Worm (Caenorhabditis elegans) whole organism, L4 larva: ENCODE results near the gene F42G2.7.

Experiments used
- F44E2.7 ChIP-seq: fragments of 200-800 bp; sonication (Bioruptor generic); IDR thresholded peaks from 2 replicates; pipeline ENCODE4 v2.1.2; 2022; ENCODE audit warnings: missing genetic modification characterization, missing compliant biosample characterization
- R02D3.7 ChIP-seq: fragments of 150-350 bp; sonication (generic microtip); optimal IDR thresholded peaks from 3 replicates; lab custom pipeline; 2014; ENCODE audit warnings: missing biosample characterization, missing genetic modification characterization
- T26A8.4 ChIP-seq: fragments of 200-800 bp; sonication (Bioruptor generic); IDR thresholded peaks from 2 replicates; pipeline ENCODE4 v1.3.6; 2022; ENCODE audit warnings: missing genetic modification characterization, missing compliant biosample characterization
- Y105C5A.15 ChIP-seq: fragments of 200-800 bp; sonication (Bioruptor generic); IDR thresholded peaks from 2 replicates; pipeline ENCODE4 v1.3.6; 2022; ENCODE audit warnings: missing genetic modification characterization, missing compliant biosample characterization
- Y48G9A.11 ChIP-seq: fragments of 200-800 bp; sonication (Bioruptor generic); IDR thresholded peaks from 2 replicates; pipeline ENCODE4 v1.3.6; 2022; ENCODE audit warnings: missing genetic modification reagents, missing genetic modification characterization, missing compliant biosample characterization
- ceh-44 ChIP-seq: fragments of 200-800 bp; sonication (Bioruptor generic); IDR thresholded peaks from 2 replicates; pipeline ENCODE4 v1.3.6; 2022; ENCODE audit warnings: missing genetic modification reagents, missing genetic modification characterization, missing compliant biosample characterization
- daf-16 ChIP-seq, 3 experiments: sonication (generic microtip); optimal IDR thresholded peaks; 2 replicates each; lab custom pipeline; 2016 to 2017; ENCODE audit warnings: missing genetic modification characterization in 3 of 3, missing genetic modification reagents in 3 of 3, mild to moderate bottlenecking in 2 of 3, missing compliant biosample characterization in 2 of 3, missing biosample characterization in 1 of 3, moderate library complexity in 1 of 3
- dmd-6 ChIP-seq: fragments of 200-800 bp; sonication (Bioruptor generic); IDR thresholded peaks from 2 replicates; pipeline ENCODE4 v1.3.6; 2022; ENCODE audit warnings: missing genetic modification reagents, missing genetic modification characterization, missing compliant biosample characterization
- dpl-1 ChIP-seq: fragments of 150-350 bp; optimal IDR thresholded peaks from 2 replicates; lab custom pipeline; 2014; ENCODE audit warnings: missing biosample characterization, missing genetic modification reagents, missing genetic modification characterization
- duxl-1 ChIP-seq: sonication (generic microtip); optimal IDR thresholded peaks from 2 replicates; lab custom pipeline; 2016; ENCODE audit warnings: mild to moderate bottlenecking, missing genetic modification characterization, moderate library complexity, missing compliant biosample characterization; ENCODE audit not compliant: poor library complexity
- dve-1 ChIP-seq: sonication (generic microtip); optimal IDR thresholded peaks from 2 replicates; lab custom pipeline; 2017; ENCODE audit warnings: antibody characterized with exemption, mild to moderate bottlenecking, missing genetic modification characterization, missing compliant biosample characterization; ENCODE audit not compliant: insufficient read depth
- egl-43 ChIP-seq: fragments of 200-800 bp; sonication (Bioruptor generic); IDR thresholded peaks from 2 replicates; pipeline ENCODE4 v1.3.6; 2022; ENCODE audit warnings: missing genetic modification reagents, missing genetic modification characterization, missing compliant biosample characterization
- fos-1 ChIP-seq: fragments of 150-350 bp; optimal IDR thresholded peaks from 2 replicates; lab custom pipeline; 2014; ENCODE audit warnings: missing biosample characterization, missing genetic modification characterization
- hlh-11 ChIP-seq: fragments of 200-800 bp; sonication (Bioruptor generic); optimal IDR thresholded peaks from 2 replicates; lab custom pipeline; 2018; ENCODE audit warnings: mild to moderate bottlenecking, missing genetic modification characterization, missing compliant biosample characterization
- hlh-30 ChIP-seq: sonication (generic microtip); optimal IDR thresholded peaks from 2 replicates; lab custom pipeline; 2017; ENCODE audit warnings: antibody characterized with exemption, mild to moderate bottlenecking, missing genetic modification characterization, missing compliant biosample characterization; ENCODE audit not compliant: insufficient read depth
- lim-7 ChIP-seq: fragments of 200-800 bp; sonication (Bioruptor generic); IDR thresholded peaks from 2 replicates; pipeline ENCODE4 v1.3.6; 2022; ENCODE audit warnings: missing genetic modification characterization, missing compliant biosample characterization
- lin-38 ChIP-seq: fragments of 200-800 bp; sonication (Bioruptor generic); IDR thresholded peaks from 2 replicates; pipeline ENCODE4 v1.3.6; 2022; ENCODE audit warnings: missing genetic modification reagents, missing genetic modification characterization, missing compliant biosample characterization
- lin-39 ChIP-seq: fragments of 150-350 bp; optimal IDR thresholded peaks from 2 replicates; lab custom pipeline; 2014; ENCODE audit warnings: missing biosample characterization, missing genetic modification reagents, missing genetic modification characterization
- lir-3 ChIP-seq: sonication (generic microtip); optimal IDR thresholded peaks from 2 replicates; lab custom pipeline; 2016; ENCODE audit warnings: mild to moderate bottlenecking, missing genetic modification characterization, missing compliant biosample characterization
- lsy-2 ChIP-seq, 2 experiments: fragments of 150-350 bp in 1 of 2; sonication (generic microtip) in 1 of 2; optimal IDR thresholded peaks; 2 replicates each; lab custom pipeline; 2014 to 2017; ENCODE audit warnings: missing biosample characterization in 2 of 2, missing genetic modification characterization in 2 of 2
- madf-9 ChIP-seq: fragments of 200-800 bp; sonication (Bioruptor generic); conservative IDR thresholded peaks from 2 replicates; pipeline ENCODE4 v1.3.6; 2022; ENCODE audit warnings: missing genetic modification reagents, missing genetic modification characterization, missing compliant biosample characterization
- mdt-29 ChIP-seq: fragments of 200-800 bp; sonication (Bioruptor generic); IDR thresholded peaks from 2 replicates; pipeline ENCODE4 v1.3.6; 2022; ENCODE audit warnings: missing genetic modification reagents, missing genetic modification characterization, missing compliant biosample characterization
- mep-1 ChIP-seq: fragments of 150-350 bp; sonication (generic microtip); optimal IDR thresholded peaks from 3 replicates; lab custom pipeline; 2014; ENCODE audit warnings: missing biosample characterization, missing genetic modification characterization
- mes-2 ChIP-seq: sonication (generic microtip); optimal IDR thresholded peaks from 2 replicates; lab custom pipeline; 2016; ENCODE audit warnings: missing genotype, mild to moderate bottlenecking, missing genetic modification characterization, missing compliant biosample characterization; ENCODE audit not compliant: poor library complexity, severe bottlenecking
- mxl-2 ChIP-seq: fragments of 200-800 bp; sonication (Bioruptor generic); conservative IDR thresholded peaks from 2 replicates; pipeline ENCODE4 v1.3.6; 2022; ENCODE audit warnings: missing genetic modification reagents, missing genetic modification characterization, missing compliant biosample characterization
- mxl-3 ChIP-seq: fragments of 200-800 bp; sonication (Bioruptor generic); optimal IDR thresholded peaks from 2 replicates; lab custom pipeline; 2018; ENCODE audit warnings: mild to moderate bottlenecking, missing genetic modification characterization, missing compliant biosample characterization
- nhr-28 ChIP-seq: fragments of 150-350 bp; optimal IDR thresholded peaks from 2 replicates; lab custom pipeline; 2014; ENCODE audit warnings: missing biosample characterization, missing genetic modification characterization
- nhr-76 ChIP-seq: fragments of 150-350 bp; optimal IDR thresholded peaks from 2 replicates; lab custom pipeline; 2014; ENCODE audit warnings: missing biosample characterization, missing genetic modification characterization
- pha-4 ChIP-seq, 2 experiments: fragments of 150-350 bp in 1 of 2; fragments of 200-800 bp in 1 of 2; sonication (Bioruptor generic) in 1 of 2; IDR thresholded peaks in 1 of 2; optimal IDR thresholded peaks in 1 of 2; 2 replicates each; pipeline versions ENCODE4 v1.3.6 to Lab custom; 2014 to 2022; ENCODE audit warnings: missing genetic modification characterization in 2 of 2, missing genetic modification reagents in 2 of 2, missing biosample characterization in 1 of 2, missing compliant biosample characterization in 1 of 2
- php-3 ChIP-seq: fragments of 200-800 bp; sonication (Bioruptor generic); IDR thresholded peaks from 2 replicates; pipeline ENCODE4 v1.3.6; 2022; ENCODE audit warnings: missing genetic modification reagents, missing genetic modification characterization, missing compliant biosample characterization
- rbr-2 ChIP-seq: sonication (generic microtip); optimal IDR thresholded peaks from 2 replicates; lab custom pipeline; 2016; ENCODE audit warnings: missing genotype, missing genetic modification characterization, missing compliant biosample characterization
- set-16 ChIP-seq: fragments of 200-800 bp; sonication (Bioruptor generic); IDR thresholded peaks from 2 replicates; pipeline ENCODE4 v1.3.6; 2022; ENCODE audit warnings: missing genetic modification reagents, missing genetic modification characterization, missing compliant biosample characterization
- skn-1 ChIP-seq: fragments of 150-350 bp; optimal IDR thresholded peaks from 2 replicates; lab custom pipeline; 2014; ENCODE audit warnings: missing biosample characterization, missing genetic modification characterization
- snpc-1.2 ChIP-seq: fragments of 200-800 bp; sonication (Bioruptor generic); IDR thresholded peaks from 2 replicates; pipeline ENCODE4 v1.3.6; 2022; ENCODE audit warnings: missing genetic modification reagents, missing genetic modification characterization, missing compliant biosample characterization
- unc-62 ChIP-seq, 3 experiments: fragments of 150-350 bp in 1 of 3; sonication (generic microtip); optimal IDR thresholded peaks in 2 of 3; peaks in 1 of 3; 1 replicate in 1 of 3; 2 replicates in 2 of 3; lab custom pipeline; 2014 to 2017; ENCODE audit warnings: missing biosample characterization in 3 of 3, missing genetic modification characterization in 3 of 3, missing genetic modification reagents in 3 of 3, missing genotype in 1 of 3
- vab-7 ChIP-seq: fragments of 200-800 bp; sonication (Bioruptor generic); IDR thresholded peaks from 2 replicates; pipeline ENCODE4 v1.3.6; 2022; ENCODE audit warnings: missing genetic modification reagents, missing genetic modification characterization, missing compliant biosample characterization
- zfp-3 ChIP-seq: fragments of 200-800 bp; sonication (Bioruptor generic); conservative IDR thresholded peaks from 2 replicates; pipeline ENCODE4 v1.3.6; 2022; ENCODE audit warnings: missing genetic modification reagents, missing genetic modification characterization, missing compliant biosample characterization
- zip-2 ChIP-seq: fragments of 150-350 bp; optimal IDR thresholded peaks from 2 replicates; lab custom pipeline; 2014; ENCODE audit warnings: missing biosample characterization, missing genetic modification characterization
- ztf-7 ChIP-seq: fragments of 150-350 bp; optimal IDR thresholded peaks from 2 replicates; lab custom pipeline; 2014; ENCODE audit warnings: missing biosample characterization, missing genetic modification characterization

F42G2.7 gene

ce11 chrII:2442243-2442642, 24.3 kb downstream of the F42G2.7 start:
- TF ChIP-seq dve-1 (tag; lab: Kevin White, UChicago), result peak; percentile 33
- TF ChIP-seq hlh-11 (tag; lab: Kevin White, UChicago), result peak; percentile 42
- TF ChIP-seq nhr-28 (tag; lab: Kevin White, UChicago), result no peak
- TF ChIP-seq hlh-30, result peak; percentile 20
- no peak for TF ChIP-seq daf-16 (GFP tag; optimal IDR thresholded peaks at IDR 0.05; lab: Kevin White, UChicago)
- peak; percentile 26 for TF ChIP-seq daf-16 (tag; optimal IDR thresholded peaks at IDR 0.05; lab: Kevin White, UChicago)
- peak in 1 of 2 experiments; percentile 10 for TF ChIP-seq lsy-2 (tag; optimal IDR thresholded peaks at IDR 0.05; lab: Kevin White, UChicago)
- peak; percentile 42 for TF ChIP-seq mep-1 (tag; lab: Kevin White, UChicago)
- TF ChIP-seq ceh-44 (GFP tag; lab: Robert Waterston, UW), result no peak
- TF ChIP-seq dmd-6 (GFP tag; lab: Robert Waterston, UW), result peak; percentile 26; the same call in 1 of the 2 replicates
- no peak for TF ChIP-seq egl-43 (GFP tag; lab: Robert Waterston, UW)
- peak; percentile 46 for TF ChIP-seq mes-2

ce11 chrII:2442979-2443378, 25.0 kb downstream of the F42G2.7 start, which contains the start of gene vab-19:
TSS of gene vab-19 (plus strand) at chrII:2443279.
- no peak for TF ChIP-seq hlh-30

ce11 chrII:2445164-2445563, 27.2 kb downstream of the F42G2.7 start:
- TF ChIP-seq mes-2 (no peak), set-16 (GFP tag; lab: Robert Waterston, UW) (peak; percentile 54; the same call in 1 of the 2 replicates)

ce11 chrII:2446727-2447126, 28.8 kb downstream of the F42G2.7 start:
- peak in 1 of 2 experiments; percentile 91 for TF ChIP-seq unc-62 (GFP tag; optimal IDR thresholded peaks at IDR 0.05 in 1 of 2; lab: Kevin White, UChicago)
- TF ChIP-seq unc-62 (tag; optimal IDR thresholded peaks at IDR 0.05; lab: Kevin White, UChicago), result no peak
- TF ChIP-seq lin-38 (GFP tag; lab: Robert Waterston, UW), result no peak

- TF ChIP-seq vab-7 (GFP tag; lab: Robert Waterston, UW) (0 out of 2 replicates have a peak, but pooled peaks have one; percentile 25), ztf-7 (tag; lab: Kevin White, UChicago) (no peak), lin-39 (no peak), lsy-2 (tag; optimal IDR thresholded peaks at IDR 0.05; lab: Kevin White, UChicago) (peak in 1 of 2 experiments; percentile 36), dve-1 (tag; lab: Kevin White, UChicago) (peak; percentile 1), dpl-1 (GFP tag; lab: Kevin White, UChicago) (peak; percentile 88), Y48G9A.11 (peak; percentile 82), lim-7 (no peak), duxl-1 (tag; lab: Kevin White, UChicago) (no peak), daf-16 (GFP tag; optimal IDR thresholded peaks at IDR 0.05; lab: Kevin White, UChicago) (no peak), daf-16 (tag; optimal IDR thresholded peaks at IDR 0.05; lab: Kevin White, UChicago) (no peak), pha-4 (GFP tag; IDR thresholded peaks at IDR 0.05; lab: Robert Waterston, UW) (peak; percentile 51; the same call in 1 of the 2 replicates), pha-4 (tag; optimal IDR thresholded peaks at IDR 0.05; lab: Kevin White, UChicago) (no peak), zip-2 (tag; lab: Kevin White, UChicago) (no peak), F44E2.7 (no peak), skn-1 (no peak), zfp-3 (peak; percentile 48; the same call in 1 of the 2 replicates), lir-3 (tag; lab: Kevin White, UChicago) (no peak), nhr-76 (tag; lab: Kevin White, UChicago) (no peak), Y105C5A.15 (GFP tag; lab: Robert Waterston, UW) (no peak), php-3 (GFP tag; lab: Robert Waterston, UW) (no peak), mdt-29 (GFP tag; lab: Robert Waterston, UW) (0 out of 2 replicates have a peak, but pooled peaks have one; percentile 18), rbr-2 (tag; lab: Kevin White, UChicago) (no peak), T26A8.4 (GFP tag; lab: Robert Waterston, UW) (no peak), madf-9 (GFP tag; lab: Robert Waterston, UW) (peak; percentile 41; the same call in 1 of the 2 replicates), R02D3.7 (no peak), ceh-44 (GFP tag; lab: Robert Waterston, UW) (peak; percentile 80), fos-1 (tag; lab: Kevin White, UChicago) (no peak), lin-38 (GFP tag; lab: Robert Waterston, UW) (peak; percentile 82), mxl-2 (no peak), mxl-3 (GFP tag; lab: Kevin White, UChicago) (peak; percentile 11), snpc-1.2 (GFP tag; lab: Robert Waterston, UW) (0 out of 2 replicates have a peak, but pooled peaks have one; percentile 11)
Observed at ce11 chrII:2450990-2451389, 33.0 kb downstream of the F42G2.7 start.
